Fruit fly (Drosophila melanogaster) whole organism, pupa: ENCODE data around the gene CG15020.

ENCODE experiments used
- CG14655 ChIP-seq: fragments of 200-800 bp; sonication (Bioruptor generic); optimal IDR thresholded peaks from 3 replicates; lab custom pipeline; 2017; ENCODE audit warnings: mild to moderate bottlenecking, missing biosample characterization, missing genetic modification reagents, missing genetic modification characterization
- CG34367 ChIP-seq: fragments of 200-800 bp; sonication (Bioruptor generic); optimal IDR thresholded peaks from 2 replicates; lab custom pipeline; 2018; ENCODE audit warnings: missing biosample characterization, mild to moderate bottlenecking, missing genetic modification characterization
- Pif1B ChIP-seq: fragments of 200-800 bp; sonication (Bioruptor generic); optimal IDR thresholded peaks from 3 replicates; lab custom pipeline; 2016; ENCODE audit warnings: missing biosample characterization, missing genetic modification characterization
- fd96Ca ChIP-seq: fragments of 200-800 bp; sonication (Bioruptor generic); IDR thresholded peaks from 3 replicates; pipeline ENCODE4 v1.3.6; 2022; ENCODE audit warnings: missing biosample characterization, missing genetic modification characterization

DNA sequence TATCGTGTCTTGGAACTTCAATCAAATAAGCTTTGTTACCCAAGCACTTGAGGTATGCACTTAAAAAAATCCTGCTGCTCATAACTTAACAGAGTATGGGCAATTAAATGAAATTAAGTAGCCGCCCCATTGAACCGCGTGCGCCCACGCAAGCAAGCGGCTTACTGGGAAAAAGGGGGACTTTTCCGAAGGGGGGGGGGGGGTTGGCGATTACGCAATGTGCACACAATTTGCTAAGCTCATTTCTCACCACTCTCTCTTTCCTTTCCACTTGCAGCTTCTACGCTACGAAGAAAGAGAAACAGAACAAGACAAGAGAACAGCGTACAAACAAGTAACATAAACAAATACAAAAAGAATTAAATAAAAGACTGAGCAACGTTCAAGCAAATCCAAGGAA lies 3.9 kb upstream of the CG15020 start:
- TF ChIP-seq Pif1B (GFP tag; lab: Kevin White, UChicago), result no peak
- no peak for TF ChIP-seq CG14655 (GFP tag; lab: Kevin White, UChicago)
- peak; percentile 46; the same call in 1 of the 3 replicates for TF ChIP-seq fd96Ca (GFP tag; lab: Robert Waterston, UW)
- TF ChIP-seq CG34367 (tag; lab: Kevin White, UChicago), result no peak
